Worm (Caenorhabditis elegans) whole organism, young adult: ENCODE results near the gene B0464.6.

Source experiments
- B0336.3 ChIP-seq: fragments of 200-800 bp; sonication (Bioruptor generic); IDR thresholded peaks from 2 replicates; pipeline ENCODE4 v1.3.6; 2022; ENCODE audit warnings: missing genetic modification characterization, missing compliant biosample characterization
- F22D6.2 ChIP-seq: sonication (generic microtip); optimal IDR thresholded peaks from 2 replicates; lab custom pipeline; 2016; ENCODE audit warnings: mild to moderate bottlenecking, missing genetic modification characterization, missing compliant biosample characterization
- F33H1.4 ChIP-seq: fragments of 200-800 bp; sonication (Bioruptor generic); IDR thresholded peaks from 2 replicates; pipeline ENCODE4 v1.3.6; 2022; ENCODE audit warnings: missing genetic modification reagents, missing genetic modification characterization, missing compliant biosample characterization
- F39B2.1 ChIP-seq: fragments of 200-800 bp; sonication (Bioruptor generic); IDR thresholded peaks from 2 replicates; pipeline ENCODE4 v1.3.6; 2022; ENCODE audit warnings: missing genetic modification reagents, missing genetic modification characterization, missing compliant biosample characterization
- K11D2.4 ChIP-seq: fragments of 200-800 bp; sonication (Bioruptor generic); IDR thresholded peaks from 2 replicates; pipeline ENCODE4 v1.3.6; 2022; ENCODE audit warnings: missing genetic modification reagents, missing genetic modification characterization, missing compliant biosample characterization
- T07F8.4 ChIP-seq: sonication (generic microtip); optimal IDR thresholded peaks from 2 replicates; lab custom pipeline; 2016; ENCODE audit warnings: mild to moderate bottlenecking, missing genetic modification characterization, moderate library complexity, missing compliant biosample characterization
- Y53G8AR.9 ChIP-seq: fragments of 200-800 bp; sonication (Bioruptor generic); conservative IDR thresholded peaks from 2 replicates; pipeline ENCODE4 v1.3.6; 2022; ENCODE audit warnings: missing genetic modification reagents, missing genetic modification characterization, missing compliant biosample characterization
- Y56A3A.18 ChIP-seq: fragments of 200-800 bp; sonication (Bioruptor generic); IDR thresholded peaks from 2 replicates; pipeline ENCODE4 v1.3.6; 2022; ENCODE audit warnings: missing genetic modification reagents, missing genetic modification characterization, missing compliant biosample characterization
- Y67H2A.10 ChIP-seq: fragments of 200-800 bp; sonication (Bioruptor generic); conservative IDR thresholded peaks from 2 replicates; pipeline ENCODE4 v1.3.6; 2022; ENCODE audit warnings: missing genetic modification reagents, missing genetic modification characterization, missing compliant biosample characterization
- Y95B8A.8 ChIP-seq: fragments of 200-800 bp; sonication (Bioruptor generic); IDR thresholded peaks from 2 replicates; pipeline ENCODE4 v1.3.6; 2022; ENCODE audit warnings: missing genetic modification reagents, missing genetic modification characterization, missing compliant biosample characterization
- ama-1 ChIP-seq, 3 experiments: fragments of 150-350 bp in 1 of 3; sonication (generic microtip) in 2 of 3; optimal IDR thresholded peaks; 2 replicates each; lab custom pipeline; 2014 to 2018; ENCODE audit warnings: missing biosample characterization in 2 of 3, missing genetic modification characterization in 2 of 3, missing genetic modification reagents in 2 of 3
- athp-1 ChIP-seq: sonication (generic microtip); optimal IDR thresholded peaks from 2 replicates; lab custom pipeline; 2017; ENCODE audit warnings: mild to moderate bottlenecking, missing genetic modification characterization, missing compliant biosample characterization
- attf-3 ChIP-seq: fragments of 200-800 bp; sonication (Bioruptor generic); conservative IDR thresholded peaks from 2 replicates; pipeline ENCODE4 v1.3.6; 2022; ENCODE audit warnings: missing genetic modification reagents, missing genetic modification characterization, missing compliant biosample characterization
- attf-5 ChIP-seq: fragments of 200-800 bp; sonication (Bioruptor generic); optimal IDR thresholded peaks from 2 replicates; lab custom pipeline; 2018; ENCODE audit warnings: mild to moderate bottlenecking, missing genetic modification characterization, missing compliant biosample characterization
- bed-1 ChIP-seq: fragments of 200-800 bp; sonication (Bioruptor generic); IDR thresholded peaks from 2 replicates; pipeline ENCODE4 v1.3.6; 2022; ENCODE audit warnings: missing genetic modification reagents, missing genetic modification characterization, missing compliant biosample characterization
- cebp-1 ChIP-seq, 2 experiments: fragments of 200-800 bp in 1 of 2; sonication (Bioruptor generic) in 1 of 2; sonication (generic microtip) in 1 of 2; IDR thresholded peaks in 1 of 2; optimal IDR thresholded peaks in 1 of 2; 2 replicates each; pipeline versions ENCODE4 v1.3.6 to Lab custom; 2017 to 2022; ENCODE audit warnings: missing compliant biosample characterization in 2 of 2, missing genetic modification characterization in 2 of 2, mild to moderate bottlenecking in 1 of 2, missing genetic modification reagents in 1 of 2, moderate library complexity in 1 of 2
- ceh-79 ChIP-seq: sonication (generic microtip); optimal IDR thresholded peaks from 2 replicates; lab custom pipeline; 2017; ENCODE audit warnings: mild to moderate bottlenecking, missing genetic modification characterization, missing compliant biosample characterization
- efl-1 ChIP-seq: fragments of 150-350 bp; optimal IDR thresholded peaks from 2 replicates; lab custom pipeline; 2014; ENCODE audit warnings: missing biosample characterization, missing genetic modification reagents, missing genetic modification characterization
- egl-44 ChIP-seq: fragments of 200-800 bp; sonication (Bioruptor generic); IDR thresholded peaks from 2 replicates; pipeline ENCODE4 v1.3.6; 2022; ENCODE audit warnings: missing genetic modification reagents, missing genetic modification characterization, missing compliant biosample characterization
- hmg-1.2 ChIP-seq: fragments of 200-800 bp; sonication (Bioruptor generic); IDR thresholded peaks from 2 replicates; pipeline ENCODE4 v1.3.6; 2022; ENCODE audit warnings: missing genetic modification reagents, missing genetic modification characterization, missing compliant biosample characterization
- hmg-20 ChIP-seq: fragments of 200-800 bp; sonication (Bioruptor generic); IDR thresholded peaks from 2 replicates; pipeline ENCODE4 v1.3.6; 2022; ENCODE audit warnings: missing genetic modification reagents, missing genetic modification characterization, missing compliant biosample characterization
- hsf-1 ChIP-seq: fragments of 200-800 bp; sonication (Bioruptor generic); IDR thresholded peaks from 2 replicates; pipeline ENCODE4 v1.3.6; 2022; ENCODE audit warnings: missing genetic modification reagents, missing genetic modification characterization, missing compliant biosample characterization
- lag-1 ChIP-seq: fragments of 200-800 bp; sonication (Bioruptor generic); IDR thresholded peaks from 2 replicates; pipeline ENCODE4 v1.3.6; 2022; ENCODE audit warnings: missing genetic modification reagents, missing genetic modification characterization, missing compliant biosample characterization
- let-526 ChIP-seq: fragments of 200-800 bp; sonication (Bioruptor generic); IDR thresholded peaks from 2 replicates; pipeline ENCODE4 v1.3.6; 2022; ENCODE audit warnings: missing genetic modification reagents, missing genetic modification characterization, missing compliant biosample characterization
- lin-35 ChIP-seq, 3 experiments: fragments of 150-350 bp in 2 of 3; sonication (generic microtip) in 1 of 3; optimal IDR thresholded peaks; 2 replicates each; lab custom pipeline; 2014 to 2018; ENCODE audit warnings: missing biosample characterization in 3 of 3, missing genetic modification characterization in 3 of 3, missing genetic modification reagents in 3 of 3
- lin-40 ChIP-seq: sonication (generic microtip); optimal IDR thresholded peaks from 2 replicates; lab custom pipeline; 2016; ENCODE audit warnings: missing genetic modification characterization, mild to moderate bottlenecking, missing compliant biosample characterization, missing genotype, missing genetic modification reagents
- lsl-1 ChIP-seq: fragments of 200-800 bp; sonication (Bioruptor generic); optimal IDR thresholded peaks from 2 replicates; lab custom pipeline; 2018; ENCODE audit warnings: mild to moderate bottlenecking, missing genetic modification characterization, moderate library complexity, missing compliant biosample characterization
- madf-6 ChIP-seq: fragments of 200-800 bp; sonication (Bioruptor generic); IDR thresholded peaks from 2 replicates; pipeline ENCODE4 v1.3.6; 2022; ENCODE audit warnings: missing genetic modification reagents, missing genetic modification characterization, missing compliant biosample characterization
- madf-8 ChIP-seq: fragments of 200-800 bp; sonication (Bioruptor generic); conservative IDR thresholded peaks from 2 replicates; pipeline ENCODE4 v1.3.6; 2022; ENCODE audit warnings: missing genetic modification reagents, missing genetic modification characterization, missing compliant biosample characterization
- mel-28 ChIP-seq: sonication (generic microtip); optimal IDR thresholded peaks from 2 replicates; lab custom pipeline; 2016; ENCODE audit warnings: borderline replicate concordance, mild to moderate bottlenecking, missing genetic modification characterization, missing compliant biosample characterization
- mes-4 ChIP-seq: sonication (generic microtip); optimal IDR thresholded peaks from 2 replicates; lab custom pipeline; 2016; ENCODE audit warnings: missing genotype, missing genetic modification characterization, missing compliant biosample characterization
- nhr-27 ChIP-seq: fragments of 200-800 bp; sonication (Bioruptor generic); optimal IDR thresholded peaks from 2 replicates; lab custom pipeline; 2018; ENCODE audit warnings: mild to moderate bottlenecking, missing genetic modification characterization, moderate library complexity, missing compliant biosample characterization
- nhr-80 ChIP-seq: sonication (generic microtip); optimal IDR thresholded peaks from 2 replicates; lab custom pipeline; 2016; ENCODE audit warnings: missing genetic modification characterization, missing compliant biosample characterization
- nhr-90 ChIP-seq: sonication (generic microtip); optimal IDR thresholded peaks from 2 replicates; lab custom pipeline; 2016; ENCODE audit warnings: missing genotype, mild to moderate bottlenecking, missing genetic modification characterization, missing compliant biosample characterization
- pbrm-1 ChIP-seq: fragments of 200-800 bp; sonication (Bioruptor generic); IDR thresholded peaks from 2 replicates; pipeline ENCODE4 v1.3.6; 2022; ENCODE audit warnings: missing genetic modification reagents, missing genetic modification characterization, missing compliant biosample characterization
- repo-1 ChIP-seq: sonication (generic microtip); optimal IDR thresholded peaks from 2 replicates; lab custom pipeline; 2017; ENCODE audit warnings: mild to moderate bottlenecking, missing genetic modification characterization, missing compliant biosample characterization
- snpc-1.1 ChIP-seq: sonication (generic microtip); optimal IDR thresholded peaks from 2 replicates; lab custom pipeline; 2017; ENCODE audit warnings: missing genetic modification characterization, mild to moderate bottlenecking, missing compliant biosample characterization, antibody characterized with exemption, moderate library complexity, missing genotype, missing genetic modification reagents; ENCODE audit not compliant: insufficient read depth
- tbx-9 ChIP-seq: sonication (generic microtip); optimal IDR thresholded peaks from 2 replicates; lab custom pipeline; 2016; ENCODE audit warnings: borderline replicate concordance, missing genetic modification characterization, inconsistent platforms, missing compliant biosample characterization
- tlf-1 ChIP-seq: fragments of 200-800 bp; sonication (Bioruptor generic); optimal IDR thresholded peaks from 2 replicates; lab custom pipeline; 2018; ENCODE audit warnings: mild to moderate bottlenecking, missing genetic modification characterization, missing compliant biosample characterization
- zim-3 ChIP-seq: sonication (generic microtip); optimal IDR thresholded peaks from 2 replicates; lab custom pipeline; 2017; ENCODE audit warnings: mild to moderate bottlenecking, missing genetic modification characterization, moderate library complexity, missing compliant biosample characterization
- ztf-18 ChIP-seq: sonication (generic microtip); optimal IDR thresholded peaks from 2 replicates; lab custom pipeline; 2016; ENCODE audit warnings: missing genotype, mild to moderate bottlenecking, missing genetic modification characterization, missing compliant biosample characterization
- ztf-6 ChIP-seq: fragments of 200-800 bp; sonication (Bioruptor generic); IDR thresholded peaks from 2 replicates; pipeline ENCODE4 v1.3.6; 2022; ENCODE audit warnings: missing genetic modification reagents, missing genetic modification characterization, missing compliant biosample characterization

Gene B0464.6

ce11 chrIII:9502155-9502714 is 36.5 kb upstream of the B0464.6 start:
- no peak for TF ChIP-seq ceh-79 (tag; lab: Kevin White, UChicago)
- no peak for TF ChIP-seq Y95B8A.8 (GFP tag; lab: Robert Waterston, UW)
- no peak for TF ChIP-seq attf-3 (GFP tag; lab: Robert Waterston, UW)
- no peak for TF ChIP-seq B0336.3
- TF ChIP-seq hsf-1 (GFP tag; lab: Robert Waterston, UW) = no peak
- TF ChIP-seq cebp-1 (GFP tag; IDR thresholded peaks at IDR 0.05; lab: Robert Waterston, UW) = peak; percentile 49; the same call in 1 of the 2 replicates
- peak; percentile 88 for TF ChIP-seq cebp-1 (tag; optimal IDR thresholded peaks at IDR 0.05; lab: Kevin White, UChicago)

DNA sequence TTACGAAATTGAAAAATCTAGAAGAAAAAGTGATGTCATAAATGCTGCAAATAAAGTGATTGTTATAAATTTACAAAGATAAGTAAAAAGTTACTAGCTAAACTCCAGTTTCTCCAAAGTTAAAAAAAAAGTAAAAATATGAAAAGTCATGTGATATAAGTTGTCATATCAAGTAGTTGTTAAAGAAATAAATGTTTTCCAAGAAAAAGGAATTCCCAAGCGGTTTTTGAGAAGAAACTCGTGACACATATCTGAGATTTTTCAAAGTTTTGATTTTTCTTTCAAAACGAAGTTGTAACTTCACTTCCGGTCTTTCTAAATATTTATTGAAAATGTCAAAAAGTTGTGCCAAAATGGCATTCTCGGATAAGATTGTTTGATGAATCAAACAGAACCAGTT is 35.3 kb upstream of the B0464.6 start:
- TF ChIP-seq F22D6.2 = no peak
- no peak for TF ChIP-seq cebp-1 (GFP tag; IDR thresholded peaks at IDR 0.05; lab: Robert Waterston, UW)
- peak; percentile 26 for TF ChIP-seq cebp-1 (tag; optimal IDR thresholded peaks at IDR 0.05; lab: Kevin White, UChicago)

DNA sequence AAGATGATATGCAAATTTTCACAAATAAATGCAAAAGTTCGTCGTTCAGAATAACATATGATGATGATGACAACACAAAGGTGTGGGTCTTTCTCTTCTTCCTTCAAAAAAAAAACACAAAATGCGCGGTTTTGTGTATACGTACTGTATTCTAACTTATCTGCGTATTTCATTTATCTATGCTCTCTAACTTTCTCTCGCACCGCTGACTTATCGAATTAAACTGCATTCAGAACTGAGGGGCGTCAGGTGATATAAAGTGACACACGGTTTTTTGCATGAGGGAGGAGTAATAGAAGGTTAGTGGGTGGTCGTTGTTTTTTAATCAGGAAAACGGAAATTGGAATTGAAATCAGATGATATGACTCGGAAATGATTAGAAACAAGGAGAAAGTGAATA is 34.5 kb upstream of the B0464.6 start, which contains the start of gene sod-4:
TSS of gene sod-4 (minus strand) at position 109 of the 400 bp plus-strand sequence.
- TF ChIP-seq lag-1 (GFP tag; lab: Robert Waterston, UW) = no peak
- no peak for TF ChIP-seq F39B2.1 (GFP tag; lab: Robert Waterston, UW)
- TF ChIP-seq hmg-1.2 (GFP tag; lab: Robert Waterston, UW) = peak; percentile 45; the same call in 1 of the 2 replicates
- TF ChIP-seq mes-4 = no peak
- no peak for TF ChIP-seq T07F8.4
- TF ChIP-seq tlf-1 (GFP tag; lab: Kevin White, UChicago) = no peak
- TF ChIP-seq zim-3 (tag; lab: Kevin White, UChicago) = no peak
- TF ChIP-seq K11D2.4 = no peak
- no peak for TF ChIP-seq tbx-9 (tag; lab: Kevin White, UChicago)
- peak; percentile 47 for TF ChIP-seq nhr-80 (tag; lab: Kevin White, UChicago)
- TF ChIP-seq bed-1 (GFP tag; lab: Robert Waterston, UW) = no peak
- no peak for TF ChIP-seq cebp-1 (GFP tag; IDR thresholded peaks at IDR 0.05; lab: Robert Waterston, UW)
- peak; percentile 25 for TF ChIP-seq cebp-1 (tag; optimal IDR thresholded peaks at IDR 0.05; lab: Kevin White, UChicago)
- TF ChIP-seq lin-40 (tag; lab: Kevin White, UChicago) = no peak
- no peak for TF ChIP-seq Y67H2A.10 (GFP tag; lab: Robert Waterston, UW)
- no peak for TF ChIP-seq madf-6 (GFP tag; lab: Robert Waterston, UW)
- TF ChIP-seq efl-1 (GFP tag; lab: Kevin White, UChicago) = no peak
- no peak for TF ChIP-seq ztf-6
- TF ChIP-seq Y53G8AR.9 = no peak
- peak; percentile 12 for TF ChIP-seq attf-5
- no peak for TF ChIP-seq athp-1 (tag; lab: Kevin White, UChicago)
- no peak for TF ChIP-seq madf-8 (GFP tag; lab: Robert Waterston, UW)
- no peak for TF ChIP-seq egl-44 (GFP tag; lab: Robert Waterston, UW)
- no peak for TF ChIP-seq ztf-18 (tag; lab: Kevin White, UChicago)
- no peak for TF ChIP-seq attf-3 (GFP tag; lab: Robert Waterston, UW)
- TF ChIP-seq hmg-20 (GFP tag; lab: Robert Waterston, UW) = no peak
- no peak for TF ChIP-seq F33H1.4

DNA sequence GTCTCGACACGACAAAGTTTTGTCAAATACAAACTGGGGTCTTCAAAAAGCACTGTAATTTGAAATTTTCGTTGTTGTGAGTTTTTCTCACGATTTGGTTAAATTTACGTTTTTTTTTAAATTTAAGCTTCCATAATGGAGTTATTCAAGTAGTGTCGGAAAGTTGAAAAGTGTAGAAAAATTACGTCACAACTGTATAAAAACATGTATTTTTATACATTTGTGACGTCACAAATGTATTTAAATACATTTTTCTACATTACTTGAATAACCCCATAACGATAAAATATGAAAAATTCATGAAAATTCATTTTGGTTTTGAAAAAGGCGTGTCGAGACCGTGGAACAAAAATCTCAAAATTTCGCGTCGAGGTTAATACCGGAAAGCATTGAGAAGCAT is 31.6 kb upstream of the B0464.6 start:
- no peak for TF ChIP-seq lsl-1 (GFP tag; lab: Kevin White, UChicago)
- no peak for TF ChIP-seq bed-1 (GFP tag; lab: Robert Waterston, UW)
- no peak for TF ChIP-seq pbrm-1 (GFP tag; lab: Robert Waterston, UW)
- TF ChIP-seq Y56A3A.18 (GFP tag; lab: Robert Waterston, UW) = no peak
- no peak for TF ChIP-seq snpc-1.1 (tag; lab: Kevin White, UChicago)
- TF ChIP-seq mel-28 (tag; lab: Kevin White, UChicago) = no peak
- no peak for TF ChIP-seq madf-6 (GFP tag; lab: Robert Waterston, UW)
- no peak for TF ChIP-seq F33H1.4
- TF ChIP-seq nhr-27 = no peak
- no peak for TF ChIP-seq mes-4
- no peak for TF ChIP-seq repo-1
- no peak for TF ChIP-seq nhr-90 (tag; lab: Kevin White, UChicago)
- no peak for TF ChIP-seq ztf-18 (tag; lab: Kevin White, UChicago)
- TF ChIP-seq ama-1 (optimal IDR thresholded peaks at IDR 0.05; lab: Kevin White, UChicago) = no peak
- no peak for TF ChIP-seq ama-1 (GFP tag; optimal IDR thresholded peaks at IDR 0.05; lab: Kevin White, UChicago)
- TF ChIP-seq let-526 (GFP tag; lab: Robert Waterston, UW) = no peak
- TF ChIP-seq lin-35 (GFP tag; optimal IDR thresholded peaks at IDR 0.05; lab: Kevin White, UChicago) = no peak
